Worm (Caenorhabditis elegans) whole organism, L4 larva: ENCODE measurements around the gene let-2.

Experiments
- ceh-20 ChIP-seq: fragments of 200-800 bp; sonication (Bioruptor generic); IDR thresholded peaks from 2 replicates; pipeline ENCODE4 v1.3.6; 2022; ENCODE audit warnings: missing genetic modification reagents, missing genetic modification characterization, missing compliant biosample characterization
- ceh-82 ChIP-seq: sonication (generic microtip); optimal IDR thresholded peaks from 2 replicates; lab custom pipeline; 2017; ENCODE audit warnings: missing biosample characterization, missing genetic modification characterization
- hmg-1.1 ChIP-seq: fragments of 200-800 bp; sonication (Bioruptor generic); IDR thresholded peaks from 2 replicates; pipeline ENCODE4 v1.3.6; 2022; ENCODE audit warnings: missing genetic modification reagents, missing genetic modification characterization, missing compliant biosample characterization
- mxl-2 ChIP-seq: fragments of 200-800 bp; sonication (Bioruptor generic); conservative IDR thresholded peaks from 2 replicates; pipeline ENCODE4 v1.3.6; 2022; ENCODE audit warnings: missing genetic modification reagents, missing genetic modification characterization, missing compliant biosample characterization
- nhr-77 ChIP-seq: fragments of 150-350 bp; optimal IDR thresholded peaks from 2 replicates; lab custom pipeline; 2014; ENCODE audit warnings: missing biosample characterization, missing genetic modification characterization
- unc-39 ChIP-seq: sonication (generic microtip); optimal IDR thresholded peaks from 2 replicates; lab custom pipeline; 2017; ENCODE audit warnings: missing biosample characterization, missing genetic modification characterization
- zip-2 ChIP-seq: fragments of 150-350 bp; optimal IDR thresholded peaks from 2 replicates; lab custom pipeline; 2014; ENCODE audit warnings: missing biosample characterization, missing genetic modification characterization
- ztf-7 ChIP-seq: fragments of 150-350 bp; optimal IDR thresholded peaks from 2 replicates; lab custom pipeline; 2014; ENCODE audit warnings: missing biosample characterization, missing genetic modification characterization

- TF ChIP-seq zip-2 (tag; lab: Kevin White, UChicago) (no peak), hmg-1.1 (GFP tag; lab: Robert Waterston, UW) (no peak), nhr-77 (no peak), unc-39 (tag; lab: Kevin White, UChicago) (no peak), ztf-7 (tag; lab: Kevin White, UChicago) (no peak), mxl-2 (no peak), ceh-82 (tag; lab: Kevin White, UChicago) (no peak), ceh-20 (no peak)
These were observed 52.2 kb downstream of the let-2 start for ce11 chrX:16336940-16337339.
